Fruit fly (Drosophila melanogaster): ENCODE measurements around the gene CG11951.

DNA sequence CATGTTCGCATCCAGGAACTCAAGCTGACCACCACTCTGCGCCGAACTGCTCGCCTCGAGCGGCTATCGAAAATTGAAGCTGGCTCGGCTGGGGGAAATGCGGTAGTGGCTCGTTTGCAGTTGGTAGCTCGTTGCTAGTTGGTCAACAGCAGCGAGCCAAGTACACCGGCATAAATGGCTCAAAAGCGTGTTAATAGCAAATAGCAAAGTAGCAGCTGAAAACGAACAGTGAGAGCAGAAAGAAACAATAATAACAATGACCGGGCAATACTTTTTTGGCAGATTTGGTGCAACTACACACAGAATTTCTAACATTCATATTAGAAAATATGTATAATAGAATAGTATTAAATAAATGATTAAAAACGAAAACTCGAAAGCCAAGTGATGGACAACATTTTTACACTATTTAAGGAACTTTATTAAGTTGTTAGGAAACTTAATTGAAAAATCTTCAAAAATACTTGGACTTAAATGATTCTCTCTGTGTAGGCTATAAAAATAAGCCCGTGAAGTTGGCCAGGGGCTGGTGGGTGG lies 10.8 kb downstream of the CG11951 start, which contains the start of gene CG14507:
- TF ChIP-seq rn (GFP tag; IDR thresholded peaks at IDR 0.05) (no peak), CG32121 (GFP tag; IDR thresholded peaks at IDR 0.05) (no peak; the same call in 1 of the 2 replicates), D1 (tag; optimal IDR thresholded peaks at IDR 0.05) (no peak), CG34367 (tag; optimal IDR thresholded peaks at IDR 0.05) (no peak), CG12605 (GFP tag; IDR thresholded peaks at IDR 0.05) (no peak), EcR (GFP tag; optimal IDR thresholded peaks at IDR 0.05) (no peak), CG4496 (GFP tag; IDR thresholded peaks at IDR 0.05) (0 out of 3 replicates have a peak, but pooled peaks have one; percentile 11), CG15710 (tag; optimal IDR thresholded peaks at IDR 0.05) (no peak), Snoo (tag; optimal IDR thresholded peaks at IDR 0.05) (no peak), fd96Ca (GFP tag; IDR thresholded peaks at IDR 0.05) (no peak), CG10348 (GFP tag; IDR thresholded peaks at IDR 0.05) (no peak), CG9948 (tag; optimal IDR thresholded peaks at IDR 0.05) (no peak), CG8301 (tag; optimal IDR thresholded peaks at IDR 0.05) (no peak), CG13204 (GFP tag; optimal IDR thresholded peaks at IDR 0.05) (no peak)
